Fruit fly (Drosophila melanogaster): ENCODE results near the gene CG18666.
A peak's percentile ranks its signal among the peaks of the same experiment; 100 is the strongest.

The CG18666 gene

DNA sequence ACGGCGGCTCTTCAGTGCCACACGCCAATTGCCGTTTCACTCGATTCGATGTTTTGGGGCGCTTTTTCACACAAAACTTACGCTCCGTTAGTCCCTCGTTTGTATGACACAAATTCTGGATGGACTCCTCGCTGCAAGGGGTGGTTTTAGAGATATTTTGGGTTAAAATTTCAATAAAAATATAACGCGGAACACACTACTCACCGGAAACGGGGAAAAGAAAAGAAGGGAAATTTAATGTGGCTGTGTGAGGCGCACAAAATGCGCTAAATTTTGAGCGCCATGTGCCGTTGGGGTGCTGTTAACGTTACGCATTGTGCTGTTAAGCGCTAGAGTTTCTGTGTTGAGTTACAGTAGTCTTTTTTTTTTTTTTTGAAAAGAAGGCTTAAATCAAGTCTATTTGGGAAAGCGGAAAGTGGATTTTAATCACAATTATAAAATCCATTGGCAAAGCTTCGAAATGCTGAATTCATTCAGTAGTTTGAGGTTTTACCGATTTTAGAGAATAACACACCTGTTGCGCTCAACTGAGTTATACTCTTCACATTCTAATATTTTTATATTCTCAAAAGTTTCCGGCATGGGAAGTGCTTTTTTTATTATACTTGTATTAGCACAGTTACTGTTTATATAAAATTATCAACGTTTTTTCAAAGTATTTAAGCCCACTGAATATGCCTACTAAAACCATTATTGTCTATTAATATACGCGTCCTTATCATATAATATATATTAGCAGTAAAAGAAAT, 30.5 kb upstream of the CG18666 start, which contains the start of gene RpL9 (continued):
- peak; percentile 74 for TF ChIP-seq CG15011 (GFP tag; optimal IDR thresholded peaks at IDR 0.05)
- no peak for TF ChIP-seq Ptx1 (GFP tag; IDR thresholded peaks at IDR 0.05)
- peak; percentile 11 for TF ChIP-seq ind (GFP tag; optimal IDR thresholded peaks at IDR 0.05)
- TF ChIP-seq caup (GFP tag; optimal IDR thresholded peaks at IDR 0.05; ENCODE audit: severe bottlenecking) = peak; percentile 88
- peak; percentile 17; the same call in 1 of the 2 replicates for TF ChIP-seq Bgb (GFP tag; IDR thresholded peaks at IDR 0.05; ENCODE audit: partially characterized antibody)
- no peak for TF ChIP-seq CG42726 (GFP tag; IDR thresholded peaks at IDR 0.05; ENCODE audit: partially characterized antibody)
- no peak for TF ChIP-seq ATbp (GFP tag; optimal IDR thresholded peaks at IDR 0.05)
- peak; percentile 82 for TF ChIP-seq CG15514 (GFP tag; optimal IDR thresholded peaks at IDR 0.05)
- peak; percentile 32 for TF ChIP-seq psq (GFP tag; optimal IDR thresholded peaks at IDR 0.05)
- TF ChIP-seq D19B (GFP tag; optimal IDR thresholded peaks at IDR 0.05) = peak; percentile 42
- TF ChIP-seq CG10462 (GFP tag; optimal IDR thresholded peaks at IDR 0.05) = no peak
- TF ChIP-seq CG3726 (GFP tag; IDR thresholded peaks at IDR 0.05) = no peak; the same call in 2 of the 3 replicates
- peak; percentile 72 for TF ChIP-seq CG33557 (GFP tag; optimal IDR thresholded peaks at IDR 0.05)
- TF ChIP-seq CG15073 (GFP tag; optimal IDR thresholded peaks at IDR 0.05) = no peak
- no peak for TF ChIP-seq cad (GFP tag; optimal IDR thresholded peaks at IDR 0.05)
- no peak for TF ChIP-seq dan (GFP tag; IDR thresholded peaks at IDR 0.05)
- TF ChIP-seq shn (GFP tag; optimal IDR thresholded peaks at IDR 0.05) = peak; percentile 25
- no peak for TF ChIP-seq CG7556 (GFP tag; optimal IDR thresholded peaks at IDR 0.05)
- TF ChIP-seq BtbVII (GFP tag; optimal IDR thresholded peaks at IDR 0.05) = peak; percentile 90
- peak; percentile 98 for TF ChIP-seq Ets97D (GFP tag; optimal IDR thresholded peaks at IDR 0.05)
- TF ChIP-seq NC2β (GFP tag; optimal IDR thresholded peaks at IDR 0.05) = peak; percentile 87
- no peak for TF ChIP-seq gt (GFP tag; IDR thresholded peaks at IDR 0.05)
- TF ChIP-seq zfh1 (GFP tag; IDR thresholded peaks at IDR 0.05) = no peak; the same call in 2 of the 3 replicates
- peak; percentile 64 for TF ChIP-seq CG18262 (tag; optimal IDR thresholded peaks at IDR 0.05)
- TF ChIP-seq CG12659 (GFP tag; optimal IDR thresholded peaks at IDR 0.05) = peak; percentile 83
- no peak for TF ChIP-seq jigr1 (GFP tag; IDR thresholded peaks at IDR 0.05)
- TF ChIP-seq lmd (GFP tag; IDR thresholded peaks at IDR 0.05) = no peak
- TF ChIP-seq CG7786 (GFP tag; optimal IDR thresholded peaks at IDR 0.05) = no peak
- TF ChIP-seq Oaz (GFP tag; IDR thresholded peaks at IDR 0.05) = peak; percentile 64
- TF ChIP-seq Antp (GFP tag; optimal IDR thresholded peaks at IDR 0.05) = peak; percentile 26
- peak; percentile 57 for TF ChIP-seq CG9797 (GFP tag; optimal IDR thresholded peaks at IDR 0.05)
- TF ChIP-seq Sry-β (GFP tag; optimal IDR thresholded peaks at IDR 0.05) = peak; percentile 38
- peak; percentile 65 for TF ChIP-seq CG8388 (GFP tag; optimal IDR thresholded peaks at IDR 0.05)
- peak; percentile 54 for TF ChIP-seq CG10274 (GFP tag; optimal IDR thresholded peaks at IDR 0.05)
- TF ChIP-seq z (GFP tag; IDR thresholded peaks at IDR 0.05) = no peak
- peak; percentile 94 for TF ChIP-seq Ets65A (GFP tag)
- peak; percentile 48 for TF ChIP-seq Fer2 (tag; optimal IDR thresholded peaks at IDR 0.05)
- TF ChIP-seq ken (GFP tag; IDR thresholded peaks at IDR 0.05) = peak; percentile 76; the same call in 1 of the 3 replicates
- peak; percentile 88 for TF ChIP-seq CG3281 (GFP tag; optimal IDR thresholded peaks at IDR 0.05)
- peak; percentile 75 for TF ChIP-seq CG32532 (GFP tag; IDR thresholded peaks at IDR 0.05)
- TF ChIP-seq CG9727 (GFP tag; optimal IDR thresholded peaks at IDR 0.05) = peak; percentile 82
- TF ChIP-seq CG33213 (GFP tag; optimal IDR thresholded peaks at IDR 0.05) = peak; percentile 75
- TF ChIP-seq slou (GFP tag; optimal IDR thresholded peaks at IDR 0.05) = peak; percentile 9
- peak; percentile 51 for TF ChIP-seq pzg (GFP tag; optimal IDR thresholded peaks at IDR 0.05)
- TF ChIP-seq CG11696 (GFP tag; IDR thresholded peaks at IDR 0.05) = peak; percentile 53
- TF ChIP-seq CG4854 (GFP tag; optimal IDR thresholded peaks at IDR 0.05) = peak; percentile 6
- peak; percentile 45 for TF ChIP-seq CG1792 (GFP tag; optimal IDR thresholded peaks at IDR 0.05)
- no peak for TF ChIP-seq CG9215 (GFP tag; IDR thresholded peaks at IDR 0.05)
- peak; percentile 17 for TF ChIP-seq CG30020 (tag; optimal IDR thresholded peaks at IDR 0.05)
- TF ChIP-seq CG10321 (GFP tag; IDR thresholded peaks at IDR 0.05) = peak; percentile 57; the same call in 1 of the 2 replicates

All from whole organism, embryonic.